Fruit fly (Drosophila melanogaster) whole organism: ENCODE results near the gene CG7006.

Source experiments
- Dll ChIP-seq: fragments of >200 bp; optimal IDR thresholded peaks from 2 replicates; lab custom pipeline; 2017
- EcR ChIP-seq, 2 experiments: fragments of >200 bp; optimal IDR thresholded peaks; 2 replicates each; lab custom pipeline; 2017; ENCODE audit warnings: missing biosample characterization in 2 of 2, missing genetic modification characterization in 2 of 2, missing genetic modification reagents in 2 of 2
- pan ChIP-seq: fragments of >200 bp; optimal IDR thresholded peaks from 2 replicates; lab custom pipeline; 2017
- psq ChIP-seq: fragments of >200 bp; optimal IDR thresholded peaks from 2 replicates; lab custom pipeline; 2017
- usp ChIP-seq: fragments of >200 bp; optimal IDR thresholded peaks from 2 replicates; lab custom pipeline; 2017; ENCODE audit warnings: missing biosample characterization, missing genetic modification characterization, mixed read lengths

- TF ChIP-seq pan (no peak), psq (no peak), EcR (GFP tag; optimal IDR thresholded peaks at IDR 0.05; lab: Kevin White, UChicago) (no peak), Dll (lab: Kevin White, UChicago) (no peak), usp (GFP tag; lab: Kevin White, UChicago) (no peak)
These were observed 40.5 kb downstream of the CG7006 start for dm6 chr3R:24890919-24891318.
